Worm (Caenorhabditis elegans): ENCODE data around the gene cest-31.

cest-31 gene

DNA sequence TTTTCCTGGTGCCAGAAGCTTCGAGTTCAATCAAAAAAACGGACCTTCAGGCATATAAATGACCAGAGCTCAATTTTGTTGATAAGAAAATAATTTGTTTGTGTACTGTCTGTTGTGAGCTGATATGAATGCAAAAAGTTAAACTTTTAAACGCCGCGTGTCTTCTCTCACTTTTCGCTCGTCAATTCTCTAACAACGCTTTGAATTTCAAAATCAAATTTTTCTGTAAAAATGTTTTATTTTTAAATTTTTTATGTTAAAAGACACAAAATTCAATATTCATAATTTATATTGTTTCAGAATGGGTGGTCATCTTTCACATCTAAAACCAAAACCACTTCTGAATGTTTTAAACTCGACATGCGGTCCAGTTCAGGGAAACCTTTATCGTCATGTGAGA is at the start of gene cest-31:
TSS of gene cest-31 (plus strand) at position 301 of the 400 bp plus-strand sequence.
- TF ChIP-seq cog-1 (tag; optimal IDR thresholded peaks at IDR 0.05), result no peak
- TF ChIP-seq T22C8.4 (GFP tag; IDR thresholded peaks at IDR 0.05), result no peak
- TF ChIP-seq klf-2 (GFP tag; conservative IDR thresholded peaks at IDR 0.05), result no peak
- TF ChIP-seq ztf-29 (GFP tag; IDR thresholded peaks at IDR 0.05), result no peak
- no peak for TF ChIP-seq flt-1 (GFP tag; IDR thresholded peaks at IDR 0.05)
- TF ChIP-seq med-1 (GFP tag; optimal IDR thresholded peaks at IDR 0.05; ENCODE audit: insufficient read depth), result no peak
- no peak for TF ChIP-seq tab-1 (GFP tag; IDR thresholded peaks at IDR 0.05)

DNA sequence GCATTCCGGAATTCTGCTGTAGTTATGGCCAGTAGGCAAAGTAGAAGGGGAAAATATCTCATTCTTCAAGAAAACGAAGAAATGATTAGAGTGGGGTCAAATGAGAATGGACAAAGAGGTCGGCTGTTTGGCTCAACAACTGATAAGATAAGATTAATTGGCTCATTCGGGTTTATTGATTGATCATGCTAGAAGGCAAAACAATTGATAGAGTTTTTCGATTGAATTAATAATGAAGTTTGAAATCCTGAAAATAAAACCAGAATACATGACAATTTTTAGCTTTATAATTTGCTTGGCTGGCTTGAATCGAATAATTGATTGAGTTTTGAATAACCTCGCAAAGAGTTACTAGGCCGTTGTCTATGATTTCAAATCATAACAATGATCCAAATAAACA is 47.8 kb upstream of the cest-31 start, which contains the start of gene ppt-1:
TSS of gene ppt-1 (minus strand) at position 101 of the 400 bp plus-strand sequence.
- TF ChIP-seq klf-2 (GFP tag; conservative IDR thresholded peaks at IDR 0.05) (no peak), cog-1 (tag; optimal IDR thresholded peaks at IDR 0.05) (no peak), ztf-23 (GFP tag; IDR thresholded peaks at IDR 0.05) (no peak), ztf-29 (GFP tag; IDR thresholded peaks at IDR 0.05) (no peak), med-1 (GFP tag; optimal IDR thresholded peaks at IDR 0.05; ENCODE audit: insufficient read depth) (no peak), tab-1 (GFP tag; IDR thresholded peaks at IDR 0.05) (no peak), ref-1 (GFP tag; conservative IDR thresholded peaks at IDR 0.05) (no peak), T22C8.4 (GFP tag; IDR thresholded peaks at IDR 0.05) (no peak), flt-1 (GFP tag; IDR thresholded peaks at IDR 0.05) (no peak)

DNA sequence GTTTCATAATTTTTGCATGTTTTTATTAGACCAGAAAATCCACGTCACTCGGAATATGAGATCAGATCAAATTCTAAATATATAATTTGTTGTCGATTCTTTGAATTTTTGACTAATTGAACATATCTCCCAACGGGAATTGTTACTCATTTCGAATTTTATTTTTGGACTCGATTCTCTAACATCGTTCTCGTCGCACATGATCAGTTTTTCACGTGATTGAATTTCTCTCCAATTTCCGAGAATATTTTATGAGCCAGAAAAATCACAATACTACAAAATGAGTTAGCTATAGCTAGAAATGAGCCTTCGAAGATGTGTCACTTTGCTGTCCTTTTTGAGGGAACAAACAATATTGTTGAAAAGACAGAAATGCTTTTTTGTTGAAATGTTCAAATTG is 43.3 kb upstream of the cest-31 start:
- TF ChIP-seq tab-1 (GFP tag; IDR thresholded peaks at IDR 0.05) (no peak), ztf-23 (GFP tag; IDR thresholded peaks at IDR 0.05) (no peak), cog-1 (tag; optimal IDR thresholded peaks at IDR 0.05) (no peak), T22C8.4 (GFP tag; IDR thresholded peaks at IDR 0.05) (no peak)

DNA sequence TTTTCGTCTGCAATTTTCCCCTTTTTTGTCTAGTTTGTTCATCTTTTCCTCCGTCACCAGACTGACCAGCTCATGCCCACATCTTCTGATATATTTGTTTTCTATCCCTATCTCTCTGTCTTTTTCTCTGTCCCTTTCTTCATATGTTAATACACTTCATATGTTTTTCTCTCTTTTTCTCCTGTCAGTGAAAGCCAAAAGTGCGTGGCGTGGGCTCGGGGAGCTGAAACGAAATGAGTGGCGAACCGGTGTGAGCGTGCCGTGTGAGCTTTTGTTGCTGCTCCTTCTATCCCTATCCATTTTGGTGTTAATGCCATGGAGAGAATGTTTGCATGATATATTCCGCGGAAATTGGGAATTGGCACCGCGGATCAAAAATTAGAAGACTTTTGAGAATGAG is 42.2 kb upstream of the cest-31 start:
- TF ChIP-seq ztf-29 (GFP tag; IDR thresholded peaks at IDR 0.05) (no peak), tab-1 (GFP tag; IDR thresholded peaks at IDR 0.05) (no peak), cog-1 (tag; optimal IDR thresholded peaks at IDR 0.05) (no peak), ref-1 (GFP tag; conservative IDR thresholded peaks at IDR 0.05) (no peak), klf-2 (GFP tag; conservative IDR thresholded peaks at IDR 0.05) (no peak), flt-1 (GFP tag; IDR thresholded peaks at IDR 0.05) (no peak), T22C8.4 (GFP tag; IDR thresholded peaks at IDR 0.05) (no peak), med-1 (GFP tag; optimal IDR thresholded peaks at IDR 0.05; ENCODE audit: insufficient read depth) (no peak), ztf-23 (GFP tag; IDR thresholded peaks at IDR 0.05) (no peak)

DNA sequence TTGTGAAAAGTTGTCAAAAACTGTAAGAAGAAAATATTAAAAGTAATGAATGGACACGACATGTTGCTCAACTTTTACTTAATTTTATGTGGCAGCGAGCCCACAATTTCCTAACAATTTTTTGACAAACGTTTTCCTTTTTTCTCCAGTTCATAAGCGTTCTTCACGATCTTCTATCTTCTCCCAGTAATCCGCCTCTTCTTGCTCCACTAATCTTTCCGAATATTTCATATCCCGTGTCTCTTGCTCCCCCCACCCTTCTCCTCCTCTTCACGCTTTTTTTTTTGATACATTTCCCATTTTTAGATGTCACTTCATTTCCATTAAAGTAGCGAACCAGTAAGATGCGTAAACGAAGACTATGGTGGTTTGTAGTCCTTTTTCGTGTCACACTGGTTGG is 41.1 kb upstream of the cest-31 start, which contains the start of gene scd-2:
TSS of gene scd-2 (plus strand) at position 301 of the 400 bp plus-strand sequence.
- TF ChIP-seq med-1 (GFP tag; optimal IDR thresholded peaks at IDR 0.05; ENCODE audit: insufficient read depth), result no peak

DNA sequence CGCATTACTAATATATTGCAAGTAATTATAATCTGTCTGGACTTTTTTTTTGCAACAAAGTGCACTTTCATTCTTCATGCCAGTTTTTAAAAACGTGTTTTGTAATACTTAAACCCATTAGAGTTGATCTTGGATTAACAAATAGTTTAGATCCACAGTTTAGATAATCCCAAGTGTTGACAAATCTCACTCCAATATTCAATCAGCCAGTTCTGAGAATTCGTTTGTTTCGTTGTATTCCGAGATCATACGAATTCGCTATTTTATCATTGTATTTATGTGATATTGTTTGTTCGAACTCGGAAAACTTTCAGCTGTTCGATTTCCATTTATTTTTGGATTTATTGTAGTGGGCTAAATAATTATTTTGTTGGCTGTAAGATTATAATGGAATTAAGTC is 28.3 kb upstream of the cest-31 start:
- TF ChIP-seq cog-1 (tag; optimal IDR thresholded peaks at IDR 0.05) (no peak), klf-2 (GFP tag; conservative IDR thresholded peaks at IDR 0.05) (no peak), flt-1 (GFP tag; IDR thresholded peaks at IDR 0.05) (no peak), tab-1 (GFP tag; IDR thresholded peaks at IDR 0.05) (no peak), T22C8.4 (GFP tag; IDR thresholded peaks at IDR 0.05) (no peak), ztf-23 (GFP tag; IDR thresholded peaks at IDR 0.05) (no peak), med-1 (GFP tag; optimal IDR thresholded peaks at IDR 0.05; ENCODE audit: insufficient read depth) (no peak), ztf-29 (GFP tag; IDR thresholded peaks at IDR 0.05) (no peak), ref-1 (GFP tag; conservative IDR thresholded peaks at IDR 0.05) (no peak)

DNA sequence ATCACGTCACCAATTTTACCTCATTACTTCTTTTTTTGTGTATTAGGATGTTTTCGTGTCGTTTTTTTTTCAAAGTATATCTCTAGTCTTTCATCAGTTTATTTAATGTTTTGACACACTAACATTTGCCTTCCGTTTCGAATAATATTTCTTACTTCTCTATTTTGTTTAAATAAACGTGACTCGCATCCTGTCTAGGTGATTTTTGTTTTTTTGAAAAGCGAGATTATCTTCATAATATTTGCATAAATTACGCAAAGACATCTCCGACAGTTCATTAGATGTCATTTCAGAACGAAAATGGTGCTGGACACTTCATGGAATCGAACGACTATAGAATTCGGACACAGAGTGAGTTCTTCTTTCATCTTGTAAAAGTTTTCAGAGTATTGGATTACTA is 24.8 kb upstream of the cest-31 start, which contains the start of gene T10H9.1:
TSS of gene T10H9.1 (plus strand) at position 301 of the 400 bp plus-strand sequence.
- TF ChIP-seq cog-1 (tag; optimal IDR thresholded peaks at IDR 0.05) (no peak), ztf-29 (GFP tag; IDR thresholded peaks at IDR 0.05) (no peak), flt-1 (GFP tag; IDR thresholded peaks at IDR 0.05) (no peak), med-1 (GFP tag; optimal IDR thresholded peaks at IDR 0.05; ENCODE audit: insufficient read depth) (no peak), ztf-23 (GFP tag; IDR thresholded peaks at IDR 0.05) (no peak), klf-2 (GFP tag; conservative IDR thresholded peaks at IDR 0.05) (no peak), tab-1 (GFP tag; IDR thresholded peaks at IDR 0.05) (no peak), ref-1 (GFP tag; conservative IDR thresholded peaks at IDR 0.05) (no peak), T22C8.4 (GFP tag; IDR thresholded peaks at IDR 0.05) (no peak)

DNA sequence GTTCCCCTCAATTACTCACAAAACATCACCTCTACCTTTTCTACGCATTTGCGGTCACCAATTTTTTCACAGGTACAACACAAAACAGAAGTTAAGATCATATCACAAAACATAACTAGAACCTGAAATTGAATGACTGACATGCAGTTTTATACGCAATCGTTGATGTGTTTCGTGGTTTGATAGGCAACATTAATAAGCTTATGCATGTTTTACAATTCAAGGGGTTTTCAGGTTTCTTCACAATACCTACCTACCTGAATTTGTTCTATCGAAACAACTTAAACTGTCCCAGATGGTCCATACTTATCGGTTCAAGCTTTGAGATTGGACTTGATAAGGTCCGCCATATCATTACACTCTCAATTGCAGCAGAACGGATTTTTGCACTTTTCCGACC is 23.6 kb upstream of the cest-31 start:
- TF ChIP-seq ztf-29 (GFP tag; IDR thresholded peaks at IDR 0.05) (no peak), tab-1 (GFP tag; IDR thresholded peaks at IDR 0.05) (no peak), cog-1 (tag; optimal IDR thresholded peaks at IDR 0.05) (no peak), flt-1 (GFP tag; IDR thresholded peaks at IDR 0.05) (no peak), T22C8.4 (GFP tag; IDR thresholded peaks at IDR 0.05) (no peak), klf-2 (GFP tag; conservative IDR thresholded peaks at IDR 0.05) (no peak), ref-1 (GFP tag; conservative IDR thresholded peaks at IDR 0.05) (no peak), ztf-23 (GFP tag; IDR thresholded peaks at IDR 0.05) (no peak), med-1 (GFP tag; optimal IDR thresholded peaks at IDR 0.05; ENCODE audit: insufficient read depth) (no peak)

DNA sequence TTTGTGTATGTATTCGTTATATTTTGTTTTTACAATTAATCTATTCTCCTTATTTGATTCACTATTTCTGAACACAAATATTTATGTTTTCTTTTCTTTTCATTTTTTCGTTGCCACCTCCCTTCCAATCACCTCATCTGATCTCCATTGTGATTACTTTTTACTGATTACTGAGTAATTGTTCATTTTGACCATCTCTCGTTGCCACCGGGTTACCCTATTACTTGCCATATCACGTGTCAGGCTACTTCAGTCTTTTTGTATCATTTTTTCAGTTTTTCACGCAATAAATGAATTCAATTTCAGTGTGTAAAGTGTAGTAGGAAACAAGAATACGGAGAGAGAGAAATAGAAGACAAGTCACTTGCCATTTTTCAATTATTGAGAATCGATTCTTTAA is 22.0 kb upstream of the cest-31 start, which contains the start of gene T10H9.8:
TSS of gene T10H9.8 (plus strand) at position 301 of the 400 bp plus-strand sequence.
- TF ChIP-seq klf-2 (GFP tag; conservative IDR thresholded peaks at IDR 0.05) (no peak), ztf-23 (GFP tag; IDR thresholded peaks at IDR 0.05) (no peak), ref-1 (GFP tag; conservative IDR thresholded peaks at IDR 0.05) (no peak), cog-1 (tag; optimal IDR thresholded peaks at IDR 0.05) (no peak), tab-1 (GFP tag; IDR thresholded peaks at IDR 0.05) (no peak), T22C8.4 (GFP tag; IDR thresholded peaks at IDR 0.05) (no peak), ztf-29 (GFP tag; IDR thresholded peaks at IDR 0.05) (no peak), med-1 (GFP tag; optimal IDR thresholded peaks at IDR 0.05; ENCODE audit: insufficient read depth) (no peak), flt-1 (GFP tag; IDR thresholded peaks at IDR 0.05) (no peak)

DNA sequence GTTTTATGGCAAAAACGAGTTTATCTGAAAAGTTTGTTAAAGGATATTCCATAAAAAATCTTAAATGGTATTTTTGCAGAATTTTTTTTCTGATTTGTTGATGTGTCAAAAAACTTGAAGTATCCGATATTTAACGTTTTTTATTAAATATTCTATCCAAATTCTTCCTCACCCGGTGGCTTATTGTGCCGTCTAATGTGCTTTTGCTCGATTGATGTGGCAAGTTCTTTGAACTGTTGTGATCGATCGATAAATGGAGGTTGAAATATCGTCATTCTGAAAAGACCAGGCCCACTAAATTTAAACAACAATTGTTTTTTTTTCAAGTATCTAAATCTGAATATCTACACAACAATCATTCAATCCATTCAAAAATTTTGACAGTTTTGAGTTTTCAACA is 18.9 kb upstream of the cest-31 start, which contains the start of gene syx-18:
TSS of gene syx-18 (minus strand) at position 276 of the 400 bp plus-strand sequence.
- TF ChIP-seq T22C8.4 (GFP tag; IDR thresholded peaks at IDR 0.05) (no peak), ztf-23 (GFP tag; IDR thresholded peaks at IDR 0.05) (no peak), med-1 (GFP tag; optimal IDR thresholded peaks at IDR 0.05; ENCODE audit: insufficient read depth) (no peak), klf-2 (GFP tag; conservative IDR thresholded peaks at IDR 0.05) (no peak), tab-1 (GFP tag; IDR thresholded peaks at IDR 0.05) (no peak), flt-1 (GFP tag; IDR thresholded peaks at IDR 0.05) (no peak), cog-1 (tag; optimal IDR thresholded peaks at IDR 0.05) (no peak), ref-1 (GFP tag; conservative IDR thresholded peaks at IDR 0.05) (no peak), ztf-29 (GFP tag; IDR thresholded peaks at IDR 0.05) (no peak)

Data from whole organism, midembryonic.